Fruit fly (Drosophila melanogaster) whole organism, embryonic: ENCODE measurements around the gene CG1927.

Source experiments
- Atf6 ChIP-seq: fragments of 200-800 bp; sonication (Bioruptor generic); IDR thresholded peaks from 2 replicates; pipeline ENCODE4 v1.3.6; 2022; ENCODE audit warnings: missing biosample characterization, missing genetic modification characterization
- CG10267 ChIP-seq: fragments of 200-800 bp; sonication (Bioruptor generic); optimal IDR thresholded peaks from 2 replicates; lab custom pipeline; 2018; ENCODE audit warnings: missing biosample characterization, mild to moderate bottlenecking, missing genetic modification characterization, moderate library complexity
- CG10979 ChIP-seq: fragments of 200-800 bp; sonication (Bioruptor generic); optimal IDR thresholded peaks from 2 replicates; lab custom pipeline; 2018; ENCODE audit warnings: missing biosample characterization, mild to moderate bottlenecking, missing genetic modification characterization, moderate library complexity
- CG11398 ChIP-seq: fragments of 200-800 bp; sonication (Bioruptor generic); optimal IDR thresholded peaks from 2 replicates; lab custom pipeline; 2016; ENCODE audit warnings: missing biosample characterization, missing genetic modification characterization
- CG12071 ChIP-seq: fragments of 200-800 bp; sonication (Bioruptor generic); optimal IDR thresholded peaks from 3 replicates; lab custom pipeline; 2018; ENCODE audit warnings: missing biosample characterization, mild to moderate bottlenecking, missing genetic modification characterization
- CG12219 ChIP-seq: fragments of 200-800 bp; sonication (Bioruptor generic); optimal IDR thresholded peaks from 3 replicates; lab custom pipeline; 2018; ENCODE audit warnings: missing biosample characterization, mild to moderate bottlenecking, missing genetic modification characterization
- CG13287 ChIP-seq: fragments of 200-800 bp; sonication (Bioruptor generic); IDR thresholded peaks from 2 replicates; pipeline ENCODE4 v1.3.6; 2022; ENCODE audit warnings: missing biosample characterization, missing genetic modification characterization; ENCODE audit not compliant: partially characterized antibody
- CG14710 ChIP-seq: fragments of 200-800 bp; sonication (Bioruptor generic); optimal IDR thresholded peaks from 3 replicates; lab custom pipeline; 2019; ENCODE audit warnings: missing biosample characterization, mild to moderate bottlenecking, missing genetic modification characterization, moderate library complexity
- CG16813 ChIP-seq: fragments of 200-800 bp; sonication (Bioruptor generic); IDR thresholded peaks from 3 replicates; pipeline ENCODE4 v1.3.6; 2022; ENCODE audit warnings: missing biosample characterization, missing genetic modification characterization; ENCODE audit not compliant: partially characterized antibody
- CG17359 ChIP-seq: fragments of 200-800 bp; sonication (Bioruptor generic); optimal IDR thresholded peaks from 3 replicates; lab custom pipeline; 2018; ENCODE audit warnings: missing biosample characterization, mild to moderate bottlenecking, missing genetic modification characterization, moderate library complexity
- CG17612 ChIP-seq: fragments of 200-800 bp; sonication (Bioruptor generic); IDR thresholded peaks from 2 replicates; pipeline ENCODE4 v1.3.6; 2022; ENCODE audit warnings: missing biosample characterization, missing genetic modification characterization
- CG2116 ChIP-seq: fragments of 200-800 bp; sonication (Bioruptor generic); optimal IDR thresholded peaks from 3 replicates; lab custom pipeline; 2018; ENCODE audit warnings: missing biosample characterization, mild to moderate bottlenecking, missing genetic modification characterization
- CG4360 ChIP-seq: fragments of 200-800 bp; sonication (Bioruptor generic); IDR thresholded peaks from 2 replicates; pipeline ENCODE4 v1.3.6; 2022; ENCODE audit warnings: missing biosample characterization, missing genetic modification characterization
- CG4424 ChIP-seq: fragments of 200-800 bp; sonication (Bioruptor generic); optimal IDR thresholded peaks from 3 replicates; lab custom pipeline; 2016; ENCODE audit warnings: missing biosample characterization, missing genetic modification characterization
- CG6683 ChIP-seq: fragments of 200-800 bp; sonication (Bioruptor generic); optimal IDR thresholded peaks from 2 replicates; lab custom pipeline; 2017; ENCODE audit warnings: missing biosample characterization, mild to moderate bottlenecking, missing genetic modification characterization, missing genetic modification reagents
- CG6765 ChIP-seq: fragments of 200-800 bp; sonication (Bioruptor generic); optimal IDR thresholded peaks from 3 replicates; lab custom pipeline; 2017; ENCODE audit warnings: missing biosample characterization, mild to moderate bottlenecking, missing genetic modification characterization
- CG7963 ChIP-seq: fragments of 200-800 bp; sonication (Bioruptor generic); IDR thresholded peaks from 3 replicates; pipeline ENCODE4 v1.3.6; 2022; ENCODE audit warnings: missing biosample characterization, missing genetic modification characterization; ENCODE audit not compliant: partially characterized antibody
- CG9932 ChIP-seq: fragments of 200-800 bp; sonication (Bioruptor generic); IDR thresholded peaks from 2 replicates; pipeline ENCODE4 v1.3.6; 2022; ENCODE audit warnings: missing biosample characterization, missing genetic modification characterization
- CrebB ChIP-seq: fragments of 200-800 bp; sonication (Bioruptor generic); optimal IDR thresholded peaks from 3 replicates; lab custom pipeline; 2018; ENCODE audit warnings: missing biosample characterization, mild to moderate bottlenecking, missing genetic modification characterization
- D ChIP-seq, 2 experiments: fragments of 200-800 bp in 1 of 2; fragments of >200 bp in 1 of 2; sonication (Bioruptor generic) in 1 of 2; optimal IDR thresholded peaks; 2 replicates in 1 of 2; 3 replicates in 1 of 2; lab custom pipeline; 2017; ENCODE audit warnings: mild to moderate bottlenecking in 1 of 2, missing biosample characterization in 1 of 2, missing genetic modification characterization in 1 of 2, missing genetic modification reagents in 1 of 2
- Dek ChIP-seq: fragments of 200-800 bp; sonication (Bioruptor generic); optimal IDR thresholded peaks from 3 replicates; lab custom pipeline; 2019; ENCODE audit warnings: missing biosample characterization, mild to moderate bottlenecking, missing genetic modification characterization, moderate library complexity
- Dll ChIP-seq: fragments of 200-800 bp; sonication (Bioruptor generic); IDR thresholded peaks from 4 replicates; pipeline ENCODE4 v1.3.6; 2022; ENCODE audit warnings: missing biosample characterization, missing genetic modification characterization; ENCODE audit not compliant: partially characterized antibody
- Ets65A ChIP-seq: fragments of 200-800 bp; sonication (Bioruptor generic); peaks from one replicate; lab custom pipeline; 2016; ENCODE audit warnings: missing biosample characterization, missing genetic modification characterization
- Fer3 ChIP-seq: fragments of 200-800 bp; sonication (Bioruptor generic); optimal IDR thresholded peaks from 2 replicates; lab custom pipeline; 2018; ENCODE audit warnings: missing biosample characterization, mild to moderate bottlenecking, missing genetic modification characterization, moderate library complexity
- HLH4C ChIP-seq: fragments of 200-800 bp; sonication (Bioruptor generic); IDR thresholded peaks from 3 replicates; pipeline ENCODE4 v1.3.6; 2022; ENCODE audit warnings: missing biosample characterization, missing genetic modification characterization; ENCODE audit not compliant: partially characterized antibody
- Hmx ChIP-seq: fragments of 200-800 bp; sonication (Bioruptor generic); optimal IDR thresholded peaks from 2 replicates; lab custom pipeline; 2016; ENCODE audit warnings: missing biosample characterization, missing genetic modification characterization
- Hr51 ChIP-seq, 2 experiments: fragments of 200-800 bp; sonication (Bioruptor generic); optimal IDR thresholded peaks; 2 replicates in 1 of 2; 3 replicates in 1 of 2; lab custom pipeline; 2016 to 2018; ENCODE audit warnings: missing biosample characterization in 2 of 2, missing genetic modification characterization in 2 of 2, mild to moderate bottlenecking in 1 of 2, moderate library complexity in 1 of 2
- Med ChIP-seq: fragments of 200-800 bp; sonication (Bioruptor generic); peaks from one replicate; lab custom pipeline; 2016; ENCODE audit warnings: missing biosample characterization, missing genetic modification characterization, mild to moderate bottlenecking, inconsistent platforms, moderate library complexity
- Sry-δ ChIP-seq: fragments of 200-800 bp; sonication (Bioruptor generic); optimal IDR thresholded peaks from 2 replicates; lab custom pipeline; 2016; ENCODE audit warnings: missing biosample characterization, missing genetic modification characterization
- ab ChIP-seq: fragments of 200-800 bp; sonication (Bioruptor generic); optimal IDR thresholded peaks from 2 replicates; lab custom pipeline; 2016; ENCODE audit warnings: missing biosample characterization, missing genetic modification characterization
- ato ChIP-seq: fragments of 200-800 bp; sonication (Bioruptor generic); IDR thresholded peaks from 2 replicates; pipeline ENCODE4 v1.3.6; 2022; ENCODE audit warnings: missing biosample characterization, missing genetic modification characterization; ENCODE audit not compliant: partially characterized antibody
- croc ChIP-seq: fragments of 200-800 bp; sonication (Bioruptor generic); conservative IDR thresholded peaks from 3 replicates; pipeline ENCODE4 v1.3.6; 2022; ENCODE audit warnings: missing biosample characterization, missing genetic modification characterization
- dmrt11E ChIP-seq: fragments of 200-800 bp; sonication (Bioruptor generic); optimal IDR thresholded peaks from 3 replicates; lab custom pipeline; 2018; ENCODE audit warnings: missing biosample characterization, mild to moderate bottlenecking, missing genetic modification characterization, moderate library complexity
- fd64A ChIP-seq: fragments of 200-800 bp; sonication (Bioruptor generic); optimal IDR thresholded peaks from 3 replicates; lab custom pipeline; 2018; ENCODE audit warnings: missing biosample characterization, mild to moderate bottlenecking, missing genetic modification characterization
- grn ChIP-seq: fragments of 200-800 bp; sonication (Bioruptor generic); optimal IDR thresholded peaks from 3 replicates; lab custom pipeline; 2017; ENCODE audit warnings: missing biosample characterization, missing genetic modification characterization
- inv ChIP-seq: fragments of 200-800 bp; sonication (Bioruptor generic); IDR thresholded peaks from 2 replicates; pipeline ENCODE4 v1.3.6; 2022; ENCODE audit warnings: missing biosample characterization, missing genetic modification characterization; ENCODE audit not compliant: partially characterized antibody
- kni ChIP-seq: fragments of 200-800 bp; sonication (Bioruptor generic); optimal IDR thresholded peaks from 3 replicates; lab custom pipeline; 2017; ENCODE audit warnings: mild to moderate bottlenecking, missing biosample characterization, missing genetic modification reagents, missing genetic modification characterization
- knrl ChIP-seq: fragments of 200-800 bp; sonication (Bioruptor generic); IDR thresholded peaks from 3 replicates; pipeline ENCODE4 v1.3.6; 2022; ENCODE audit warnings: missing biosample characterization, missing genetic modification characterization; ENCODE audit not compliant: partially characterized antibody
- nau ChIP-seq: fragments of 200-800 bp; sonication (Bioruptor generic); optimal IDR thresholded peaks from 3 replicates; lab custom pipeline; 2017; ENCODE audit warnings: missing biosample characterization, mild to moderate bottlenecking, missing genetic modification characterization, missing genetic modification reagents
- nmo ChIP-seq: fragments of 200-800 bp; sonication (Bioruptor generic); optimal IDR thresholded peaks from 2 replicates; lab custom pipeline; 2018; ENCODE audit warnings: missing biosample characterization, mild to moderate bottlenecking, missing genetic modification characterization, moderate library complexity
- pzg ChIP-seq: fragments of 200-800 bp; sonication (Bioruptor generic); optimal IDR thresholded peaks from 3 replicates; lab custom pipeline; 2018; ENCODE audit warnings: missing biosample characterization, mild to moderate bottlenecking, missing genetic modification characterization, moderate library complexity
- repo ChIP-seq: fragments of 200-800 bp; sonication (Bioruptor generic); optimal IDR thresholded peaks from 2 replicates; lab custom pipeline; 2016; ENCODE audit warnings: missing biosample characterization, missing genetic modification characterization
- row ChIP-seq: fragments of 200-800 bp; sonication (Bioruptor generic); IDR thresholded peaks from 3 replicates; pipeline ENCODE4 v1.3.6; 2022; ENCODE audit warnings: missing biosample characterization, missing genetic modification characterization
- sna ChIP-seq: fragments of 200-800 bp; sonication (Bioruptor generic); IDR thresholded peaks from 2 replicates; pipeline ENCODE4 v1.3.6; 2022; ENCODE audit warnings: missing biosample characterization, missing genetic modification characterization; ENCODE audit not compliant: partially characterized antibody
- ssp ChIP-seq: fragments of 200-800 bp; sonication (Bioruptor generic); IDR thresholded peaks from 2 replicates; pipeline ENCODE4 v1.3.6; 2022; ENCODE audit warnings: missing biosample characterization, missing genetic modification characterization
- toy ChIP-seq: fragments of 200-800 bp; sonication (Bioruptor generic); IDR thresholded peaks from 2 replicates; pipeline ENCODE4 v1.3.6; 2022; ENCODE audit warnings: missing biosample characterization, missing genetic modification characterization
- unc-4 ChIP-seq: fragments of 200-800 bp; sonication (Bioruptor generic); IDR thresholded peaks from 2 replicates; pipeline ENCODE4 v1.3.6; 2022; ENCODE audit warnings: missing biosample characterization, missing genetic modification characterization; ENCODE audit not compliant: partially characterized antibody

The CG1927 gene

DNA sequence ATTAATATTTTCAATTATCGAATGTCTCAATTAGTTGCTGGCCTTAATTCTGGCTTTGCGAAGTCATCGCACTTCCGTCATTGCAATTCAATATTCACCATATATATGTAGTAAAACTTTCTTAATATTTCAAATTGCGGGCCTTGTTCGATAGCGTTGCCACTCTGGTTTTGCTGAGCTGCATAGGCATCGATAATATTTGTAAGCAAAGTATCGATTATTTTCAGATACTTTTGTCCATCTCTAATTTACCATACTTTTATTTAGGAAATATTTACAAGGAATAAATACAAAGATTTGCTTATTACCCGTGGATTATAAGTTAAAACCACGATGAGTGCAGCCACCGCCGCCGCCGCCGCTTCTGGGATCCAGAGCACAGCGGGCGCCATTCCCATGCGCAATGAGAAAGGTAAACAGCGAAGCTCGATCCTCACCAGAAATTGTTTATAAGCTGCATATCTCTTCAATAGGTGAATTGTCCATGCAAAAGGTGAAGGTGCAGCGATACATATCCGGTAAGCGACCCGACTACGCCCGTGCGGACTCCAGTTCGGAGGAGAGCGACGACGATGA is 28.9 kb downstream of the CG1927 start, which contains the start of gene Mfap1 (continued):
- TF ChIP-seq CG12071 (GFP tag; lab: Kevin White, UChicago): no peak
- no peak for TF ChIP-seq repo
- TF ChIP-seq Dek: no peak
- peak; percentile 31; the same call in 2 of the 3 replicates for TF ChIP-seq HLH4C (GFP tag; lab: Robert Waterston, UW)
- TF ChIP-seq CG2116 (GFP tag; lab: Kevin White, UChicago): peak; percentile 96
- TF ChIP-seq sna (GFP tag; lab: Robert Waterston, UW): 0 out of 2 replicates have a peak, but pooled peaks have one; percentile 15
- no peak for TF ChIP-seq CG6683 (GFP tag; lab: Kevin White, UChicago)
- TF ChIP-seq toy (GFP tag; lab: Robert Waterston, UW): no peak
- peak; percentile 85 for TF ChIP-seq CG13287 (GFP tag; lab: Robert Waterston, UW)
- no peak for TF ChIP-seq D (optimal IDR thresholded peaks at IDR 0.05; lab: Kevin White, UChicago)
- no peak for TF ChIP-seq D (GFP tag; optimal IDR thresholded peaks at IDR 0.05; lab: Kevin White, UChicago)
- peak; percentile 26 for TF ChIP-seq nmo (GFP tag; lab: Kevin White, UChicago)
- TF ChIP-seq CG17359 (tag; lab: Kevin White, UChicago): no peak
- TF ChIP-seq CG4424 (GFP tag; lab: Kevin White, UChicago): no peak
- TF ChIP-seq ab (GFP tag; lab: Kevin White, UChicago): no peak
- peak; percentile 50 for TF ChIP-seq CG14710 (tag; lab: Kevin White, UChicago)
- peak; percentile 75 for TF ChIP-seq pzg (GFP tag; lab: Kevin White, UChicago)
- no peak for TF ChIP-seq fd64A (GFP tag; lab: Kevin White, UChicago)
- TF ChIP-seq CG7963 (GFP tag; lab: Robert Waterston, UW): peak; percentile 24; the same call in 1 of the 3 replicates
- TF ChIP-seq unc-4 (GFP tag; lab: Robert Waterston, UW): peak; percentile 77
- TF ChIP-seq Ets65A: peak; percentile 41
- TF ChIP-seq ssp (GFP tag; lab: Robert Waterston, UW): no peak
- TF ChIP-seq ato (GFP tag; lab: Robert Waterston, UW): 0 out of 2 replicates have a peak, but pooled peaks have one; percentile 15
- TF ChIP-seq dmrt11E (tag; lab: Kevin White, UChicago): no peak
- no peak for TF ChIP-seq CG12219 (GFP tag; lab: Kevin White, UChicago)
- TF ChIP-seq knrl (GFP tag; lab: Robert Waterston, UW): peak; percentile 72
- peak; percentile 66; the same call in 1 of the 2 replicates for TF ChIP-seq inv (GFP tag; lab: Robert Waterston, UW)
- TF ChIP-seq grn (GFP tag; lab: Kevin White, UChicago): no peak
- no peak for TF ChIP-seq kni (GFP tag; lab: Kevin White, UChicago)
- TF ChIP-seq CG4360 (GFP tag; lab: Robert Waterston, UW): no peak
- no peak for TF ChIP-seq croc
- peak; percentile 33 for TF ChIP-seq CG10267 (tag; lab: Kevin White, UChicago)
- no peak for TF ChIP-seq CG11398 (GFP tag; lab: Kevin White, UChicago)
- TF ChIP-seq Fer3 (tag; lab: Kevin White, UChicago): peak; percentile 25
- peak; percentile 84 for TF ChIP-seq Sry-δ (GFP tag; lab: Kevin White, UChicago)
- TF ChIP-seq CG10979 (tag; lab: Kevin White, UChicago): no peak
- TF ChIP-seq Atf6 (GFP tag; lab: Robert Waterston, UW): no peak
- TF ChIP-seq CG16813 (GFP tag; lab: Robert Waterston, UW): peak; percentile 73
- TF ChIP-seq Hr51 (GFP tag; optimal IDR thresholded peaks at IDR 0.05; lab: Kevin White, UChicago): no peak
- TF ChIP-seq nau (GFP tag; lab: Kevin White, UChicago): no peak
- TF ChIP-seq CG17612 (GFP tag; lab: Robert Waterston, UW): no peak
- TF ChIP-seq CG6765 (GFP tag; lab: Kevin White, UChicago): no peak
- TF ChIP-seq row (GFP tag; lab: Robert Waterston, UW): 0 out of 3 replicates have a peak, but pooled peaks have one; percentile 8
- no peak for TF ChIP-seq Hmx (GFP tag; lab: Kevin White, UChicago)
- TF ChIP-seq CrebB: no peak
- peak; percentile 82 for TF ChIP-seq Dll (GFP tag; lab: Robert Waterston, UW)
- TF ChIP-seq CG9932 (GFP tag; lab: Robert Waterston, UW): peak; percentile 29; the same call in 1 of the 2 replicates
- peak; percentile 68 for TF ChIP-seq Med (GFP tag; lab: Kevin White, UChicago)
